Worm (Caenorhabditis elegans): ENCODE results near the gene mboa-4.

Gene mboa-4

DNA sequence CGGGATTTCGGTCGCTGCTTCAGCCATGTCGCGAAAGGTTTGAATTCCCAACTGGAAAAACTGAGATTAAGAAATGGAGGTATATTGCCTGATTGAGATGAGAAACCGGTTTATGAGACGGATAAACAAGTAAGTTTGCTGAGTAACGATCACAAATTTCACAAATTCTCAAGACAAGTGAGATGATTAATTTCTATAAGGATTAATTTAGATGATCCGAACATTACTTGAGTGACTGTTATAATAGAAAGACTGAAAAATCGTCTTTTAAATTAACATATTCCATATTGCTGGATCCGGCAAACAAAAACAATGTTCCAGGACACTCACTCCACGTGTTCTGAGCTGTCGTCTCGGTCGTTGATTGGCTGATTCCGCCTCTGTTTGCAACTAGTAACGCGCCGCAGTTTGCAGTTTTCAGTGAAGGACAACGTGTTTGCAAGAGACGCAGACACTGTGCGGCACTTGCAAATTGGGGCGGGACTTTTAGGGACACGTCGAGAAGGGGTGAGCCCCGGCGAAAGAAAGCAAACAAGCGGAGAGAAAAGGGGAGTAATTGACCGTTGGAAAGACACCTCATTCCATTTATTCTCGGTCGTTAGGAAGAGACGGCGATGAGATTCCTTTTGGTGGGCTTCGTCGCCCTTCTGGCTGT is 40.8 kb downstream of the mboa-4 start, which contains the start of the genes imp-2 and enpl-1 (continued):
- TF ChIP-seq ceh-48 (tag; optimal IDR thresholded peaks at IDR 0.05) (no peak), hlh-8 (tag; optimal IDR thresholded peaks at IDR 0.05) (peak; percentile 42), dmd-4 (tag; optimal IDR thresholded peaks at IDR 0.05; ENCODE audit: borderline replicate concordance) (no peak), syd-9 (tag; optimal IDR thresholded peaks at IDR 0.05) (peak; percentile 42), ceh-14 (tag; optimal IDR thresholded peaks at IDR 0.05) (peak; percentile 46)

ce11 chrIV:11112641-11113040 is 47.1 kb downstream of the mboa-4 start, which contains the start of gene clc-9:
Gene clc-9 (plus strand): TSS chrIV:11112941.
- TF ChIP-seq dmd-4 (tag; optimal IDR thresholded peaks at IDR 0.05; ENCODE audit: borderline replicate concordance): no peak
- TF ChIP-seq odd-2 (tag; optimal IDR thresholded peaks at IDR 0.05): no peak
- no peak for TF ChIP-seq ceh-45 (GFP tag; IDR thresholded peaks at IDR 0.05)
- no peak for TF ChIP-seq unc-42 (tag; optimal IDR thresholded peaks at IDR 0.05)
- TF ChIP-seq ceh-9 (tag; optimal IDR thresholded peaks at IDR 0.05): no peak

DNA sequence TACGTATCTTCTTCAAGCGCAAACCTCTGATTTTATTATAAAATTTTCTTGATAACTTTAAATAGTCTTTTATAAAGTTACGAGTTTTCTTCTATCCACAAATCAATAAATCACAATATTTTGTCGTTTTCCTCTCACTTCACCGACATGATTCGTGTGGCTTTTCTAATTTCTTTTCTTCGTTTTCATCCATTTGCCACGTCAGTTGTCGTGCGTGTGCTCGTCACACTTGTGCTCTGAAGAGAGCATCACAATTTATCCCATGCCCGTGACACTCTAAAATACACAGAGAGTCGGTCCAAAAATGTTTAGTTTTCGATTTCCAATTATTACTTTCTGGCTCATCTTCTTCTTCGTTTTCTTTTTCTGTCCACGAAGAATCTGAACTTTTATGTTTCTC is 47.9 kb downstream of the mboa-4 start:
- TF ChIP-seq Y22D7AL.16 (tag; optimal IDR thresholded peaks at IDR 0.05) (no peak), ttx-3 (tag; optimal IDR thresholded peaks at IDR 0.05) (no peak), ztf-16 (tag; optimal IDR thresholded peaks at IDR 0.05) (no peak), K09A11.1 (tag; optimal IDR thresholded peaks at IDR 0.05; ENCODE audit: insufficient read depth) (no peak), hlh-15 (tag; optimal IDR thresholded peaks at IDR 0.05) (no peak), hlh-8 (tag; optimal IDR thresholded peaks at IDR 0.05) (no peak)

- TF ChIP-seq mec-3 (tag; optimal IDR thresholded peaks at IDR 0.05; ENCODE audit: borderline replicate concordance): no peak
- peak; percentile 62 for TF ChIP-seq nfya-1 (tag; optimal IDR thresholded peaks at IDR 0.05)
- no peak for TF ChIP-seq hlh-15 (tag; optimal IDR thresholded peaks at IDR 0.05)
- TF ChIP-seq ceh-18 (tag; optimal IDR thresholded peaks at IDR 0.05): no peak
- no peak for TF ChIP-seq ztf-16 (tag; optimal IDR thresholded peaks at IDR 0.05)
- peak; percentile 12 for TF ChIP-seq unc-55 (GFP tag; optimal IDR thresholded peaks at IDR 0.05)
- TF ChIP-seq unc-42 (tag; optimal IDR thresholded peaks at IDR 0.05): peak; percentile 72
Measured at ce11 chrIV:11110995-11111619, 48.7 kb downstream of the mboa-4 start, which contains the start of gene rps-5. Gene rps-5 (minus strand): TSS chrIV:11111045.

DNA sequence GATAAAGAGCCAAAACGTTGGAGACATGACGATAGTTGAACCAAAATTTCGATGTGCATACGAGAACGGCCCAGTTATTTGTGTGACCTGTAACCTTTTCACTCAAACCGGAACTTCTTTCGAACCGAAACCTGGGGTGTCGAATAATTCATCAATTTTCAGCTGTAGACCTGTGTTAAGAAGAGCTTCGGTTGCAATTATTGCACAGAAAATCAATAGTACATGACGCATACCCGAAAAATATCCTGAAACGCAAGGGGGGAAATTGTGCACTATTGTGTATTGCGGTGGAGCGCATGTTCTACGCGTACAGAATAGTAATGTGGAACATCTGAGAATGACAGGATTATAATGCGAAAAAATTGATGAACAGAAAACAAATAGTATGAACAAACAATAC is 50.0 kb downstream of the mboa-4 start, which contains the start of gene pigk-1:
Gene pigk-1 (minus strand): TSS at position 248 of the 400 bp plus-strand sequence.
- TF ChIP-seq sox-2 (GFP tag; IDR thresholded peaks at IDR 0.05) (no peak), ceh-6 (GFP tag; optimal IDR thresholded peaks at IDR 0.05) (no peak), pax-1 (tag; optimal IDR thresholded peaks at IDR 0.05) (no peak), pha-2 (tag; optimal IDR thresholded peaks at IDR 0.05) (no peak), hlh-15 (tag; optimal IDR thresholded peaks at IDR 0.05) (no peak), K02D7.2 (tag; optimal IDR thresholded peaks at IDR 0.05) (no peak)
